Fruit fly (Drosophila melanogaster): ENCODE measurements around the gene RpL26.

RpL26 gene

DNA sequence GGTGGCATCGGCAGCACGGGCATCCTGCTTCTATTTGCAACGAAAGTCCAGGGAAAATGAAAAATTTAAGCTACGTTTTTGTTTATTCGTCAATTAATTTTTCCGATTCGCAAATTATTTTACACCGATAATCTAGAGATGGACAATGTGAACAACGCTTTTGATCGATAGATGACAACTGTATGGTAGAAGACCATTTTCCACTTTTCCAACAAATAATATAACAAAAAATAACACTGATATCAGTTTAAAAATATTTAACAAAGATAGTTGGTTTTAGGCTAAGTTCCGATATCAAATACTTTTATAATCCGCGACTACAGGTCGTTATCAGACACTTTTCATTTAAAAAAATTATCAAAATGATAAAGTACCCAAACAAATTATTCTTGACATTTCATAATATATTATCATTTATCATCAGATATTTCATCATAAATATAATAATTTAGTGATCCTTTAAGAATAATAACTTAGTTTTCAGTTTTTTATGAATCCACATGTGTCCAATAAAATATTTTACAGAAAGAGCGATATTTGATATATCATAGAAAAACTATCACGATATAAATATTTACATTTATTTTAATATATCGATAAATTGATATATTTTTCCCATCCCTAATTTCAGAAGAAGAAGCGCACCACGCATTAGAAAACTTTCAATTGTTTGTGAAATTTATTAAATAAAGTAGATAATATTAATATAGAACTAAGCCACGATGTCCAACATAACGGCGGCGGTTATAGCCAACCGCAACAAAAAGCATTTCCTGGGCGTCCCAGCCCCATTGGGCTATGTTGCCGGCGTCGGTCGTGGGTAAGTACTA lies 6.3 kb downstream of the RpL26 start, which contains the start of the genes CSN1b and Prp6 (continued):
- TF ChIP-seq hb (GFP tag; IDR thresholded peaks at IDR 0.05; ENCODE audit: partially characterized antibody) (no peak), CG11247 (GFP tag; IDR thresholded peaks at IDR 0.05) (no peak), CG17328 (GFP tag; IDR thresholded peaks at IDR 0.05) (no peak), phol (tag; optimal IDR thresholded peaks at IDR 0.05) (peak; percentile 36), CoRest (tag; optimal IDR thresholded peaks at IDR 0.05) (peak; percentile 46), Scr (GFP tag; IDR thresholded peaks at IDR 0.05; ENCODE audit: partially characterized antibody) (peak; percentile 70), Dfd (GFP tag; optimal IDR thresholded peaks at IDR 0.05) (no peak), aop (GFP tag; IDR thresholded peaks at IDR 0.05) (no peak), CG13287 (GFP tag; IDR thresholded peaks at IDR 0.05; ENCODE audit: partially characterized antibody) (peak; percentile 41), vnd (GFP tag; IDR thresholded peaks at IDR 0.05; ENCODE audit: partially characterized antibody) (peak; percentile 51; the same call in 1 of the 3 replicates), CrebB (tag; optimal IDR thresholded peaks at IDR 0.05) (no peak), Nf-YB (GFP tag; optimal IDR thresholded peaks at IDR 0.05) (no peak), Opbp (GFP tag; IDR thresholded peaks at IDR 0.05; ENCODE audit: partially characterized antibody) (peak; percentile 48; the same call in 2 of the 3 replicates), sisA (GFP tag; IDR thresholded peaks at IDR 0.05) (no peak), knrl (GFP tag; IDR thresholded peaks at IDR 0.05; ENCODE audit: partially characterized antibody) (peak; percentile 67; the same call in 2 of the 3 replicates), PHDP (tag; optimal IDR thresholded peaks at IDR 0.05) (no peak), mam (GFP tag; optimal IDR thresholded peaks at IDR 0.05) (peak; percentile 12), Bgb (GFP tag; IDR thresholded peaks at IDR 0.05; ENCODE audit: partially characterized antibody) (peak; percentile 61), Rfx (GFP tag; IDR thresholded peaks at IDR 0.05) (peak; percentile 38; the same call in 1 of the 2 replicates), sna (GFP tag; IDR thresholded peaks at IDR 0.05; ENCODE audit: partially characterized antibody) (peak; percentile 28; the same call in 1 of the 2 replicates), CG2129 (GFP tag; IDR thresholded peaks at IDR 0.05; ENCODE audit: partially characterized antibody) (peak; percentile 48; the same call in 1 of the 2 replicates), CG10147 (GFP tag; optimal IDR thresholded peaks at IDR 0.05) (no peak), CG10321 (GFP tag; IDR thresholded peaks at IDR 0.05) (no peak), CG16813 (GFP tag; IDR thresholded peaks at IDR 0.05; ENCODE audit: partially characterized antibody) (peak; percentile 60; the same call in 2 of the 3 replicates), CG18764 (GFP tag; optimal IDR thresholded peaks at IDR 0.05) (no peak), Xbp1 (GFP tag; optimal IDR thresholded peaks at IDR 0.05) (peak; percentile 21), CG9932 (GFP tag; IDR thresholded peaks at IDR 0.05) (peak; percentile 56), bbx (GFP tag; IDR thresholded peaks at IDR 0.05; ENCODE audit: partially characterized antibody) (peak; percentile 51), Atf3 (GFP tag; optimal IDR thresholded peaks at IDR 0.05) (no peak), CG17802 (tag; optimal IDR thresholded peaks at IDR 0.05) (no peak), ac (GFP tag; optimal IDR thresholded peaks at IDR 0.05) (no peak), CG6272 (GFP tag; IDR thresholded peaks at IDR 0.05) (peak; percentile 29; the same call in 1 of the 2 replicates), trh (GFP tag; optimal IDR thresholded peaks at IDR 0.05) (no peak), CG4424 (GFP tag; optimal IDR thresholded peaks at IDR 0.05) (peak; percentile 33), lbe (GFP tag; optimal IDR thresholded peaks at IDR 0.05) (no peak), lola (GFP tag; optimal IDR thresholded peaks at IDR 0.05) (peak in 1 of 3 experiments; percentile 39), Gsc (GFP tag; IDR thresholded peaks at IDR 0.05) (no peak)

- no peak for TF ChIP-seq CG32772 (GFP tag; IDR thresholded peaks at IDR 0.05)
- TF ChIP-seq CG6791 (GFP tag; IDR thresholded peaks at IDR 0.05; ENCODE audit: partially characterized antibody), result 0 out of 3 replicates have a peak, but pooled peaks have one; percentile 18
Observed at dm6 chr3L:18911082-18911481, 12.4 kb downstream of the RpL26 start, which contains the start of gene Ir75d. TSS of gene Ir75d (minus strand) at chr3L:18911182.
